Worm (Caenorhabditis elegans) whole organism, L4/young adult: ENCODE measurements around the gene nhr-156.

Source experiments
- W03F9.2 ChIP-seq: fragments of 150-350 bp; optimal IDR thresholded peaks from 2 replicates; lab custom pipeline; 2014; ENCODE audit warnings: missing biosample characterization, missing genetic modification characterization
- dao-5 ChIP-seq: sonication (generic microtip); optimal IDR thresholded peaks from 2 replicates; lab custom pipeline; 2016; ENCODE audit warnings: missing genotype, missing genetic modification characterization, moderate library complexity, missing compliant biosample characterization
- him-1 ChIP-seq: sonication (generic microtip); optimal IDR thresholded peaks from 2 replicates; lab custom pipeline; 2016; ENCODE audit warnings: missing genotype, missing genetic modification reagents, missing genetic modification characterization, missing compliant biosample characterization

- TF ChIP-seq W03F9.2 (tag; lab: Kevin White, UChicago) (no peak), him-1 (no peak), dao-5 (no peak)
These were observed 11.2 kb upstream of the nhr-156 start, which contains the start of gene sre-9 for ce11 chrV:3894661-3895060.
